Worm (Caenorhabditis elegans) whole organism, L1 larva: Measurements from ENCODE around the gene hog-1.
A peak's percentile ranks its signal among the peaks of the same experiment; 100 is the strongest.

Experiments
- ama-1 ChIP-seq: fragments of 150-350 bp; optimal IDR thresholded peaks from 2 replicates; lab custom pipeline; 2014
- blmp-1 ChIP-seq: fragments of 150-350 bp; optimal IDR thresholded peaks from 2 replicates; lab custom pipeline; 2014; ENCODE audit warnings: missing biosample characterization, missing genetic modification characterization
- ceh-88 ChIP-seq: fragments of 200-800 bp; sonication (Bioruptor generic); IDR thresholded peaks from 2 replicates; pipeline ENCODE4 v1.3.6; 2022; ENCODE audit warnings: missing genetic modification characterization, missing compliant biosample characterization
- efl-1 ChIP-seq, 4 experiments: fragments of 150-350 bp; optimal IDR thresholded peaks in 3 of 4; peaks in 1 of 4; 1 replicate in 1 of 4; 2 replicates in 3 of 4; lab custom pipeline; 2014; ENCODE audit warnings: missing biosample characterization in 2 of 4, missing genetic modification characterization in 2 of 4, missing genetic modification reagents in 2 of 4
- elt-2 ChIP-seq: sonication (generic microtip); optimal IDR thresholded peaks from 2 replicates; lab custom pipeline; 2016; ENCODE audit warnings: missing genetic modification characterization, mild to moderate bottlenecking, inconsistent platforms, missing compliant biosample characterization, missing genetic modification reagents
- elt-3 ChIP-seq, 6 experiments: fragments of 150-350 bp in 1 of 6; sonication (generic microtip); optimal IDR thresholded peaks; 2 replicates each; lab custom pipeline; 2017 to 2018; ENCODE audit warnings: missing biosample characterization in 6 of 6, missing genetic modification characterization in 6 of 6, inconsistent platforms in 1 of 6
- fkh-10 ChIP-seq: sonication (generic microtip); optimal IDR thresholded peaks from 2 replicates; lab custom pipeline; 2017; ENCODE audit warnings: missing biosample characterization, missing genetic modification reagents, missing genetic modification characterization
- fkh-4 ChIP-seq: sonication (generic microtip); optimal IDR thresholded peaks from 2 replicates; lab custom pipeline; 2016; ENCODE audit warnings: missing compliant biosample characterization, missing genetic modification characterization, borderline replicate concordance
- grh-1 ChIP-seq: fragments of 200-800 bp; sonication (Bioruptor generic); IDR thresholded peaks from 2 replicates; pipeline ENCODE4 v1.3.6; 2022; ENCODE audit warnings: missing genetic modification reagents, missing genetic modification characterization, missing compliant biosample characterization
- hlh-4 ChIP-seq: sonication (generic microtip); optimal IDR thresholded peaks from 2 replicates; lab custom pipeline; 2016; ENCODE audit warnings: mild to moderate bottlenecking, missing genetic modification characterization, missing compliant biosample characterization
- jun-1 ChIP-seq: fragments of 150-350 bp; optimal IDR thresholded peaks from 2 replicates; lab custom pipeline; 2014; ENCODE audit warnings: missing biosample characterization, missing genetic modification reagents, missing genetic modification characterization
- lin-13 ChIP-seq: fragments of 150-350 bp; optimal IDR thresholded peaks from 2 replicates; lab custom pipeline; 2014; ENCODE audit warnings: missing biosample characterization, missing genetic modification reagents, missing genetic modification characterization
- lin-14 ChIP-seq: fragments of 200-800 bp; sonication (Bioruptor generic); optimal IDR thresholded peaks from 2 replicates; lab custom pipeline; 2018; ENCODE audit warnings: mild to moderate bottlenecking, missing genetic modification characterization, moderate library complexity, missing compliant biosample characterization
- lin-35 ChIP-seq, 2 experiments: fragments of 150-350 bp; optimal IDR thresholded peaks; 2 replicates each; lab custom pipeline; 2014; ENCODE audit warnings: missing biosample characterization in 2 of 2, missing genetic modification characterization in 2 of 2, missing genetic modification reagents in 2 of 2
- lin-39 ChIP-seq: fragments of 150-350 bp; optimal IDR thresholded peaks from 2 replicates; lab custom pipeline; 2014; ENCODE audit warnings: missing biosample characterization, missing genetic modification reagents, missing genetic modification characterization
- lir-3 ChIP-seq: sonication (generic microtip); optimal IDR thresholded peaks from 2 replicates; lab custom pipeline; 2016; ENCODE audit warnings: mild to moderate bottlenecking, missing genetic modification characterization, moderate library complexity, missing compliant biosample characterization; ENCODE audit not compliant: poor library complexity
- lsy-2 ChIP-seq, 2 experiments: fragments of 150-350 bp; optimal IDR thresholded peaks; 2 replicates each; lab custom pipeline; 2014; ENCODE audit warnings: missing biosample characterization in 2 of 2, missing genetic modification characterization in 2 of 2
- nhr-12 ChIP-seq: sonication (generic microtip); optimal IDR thresholded peaks from 2 replicates; lab custom pipeline; 2017; ENCODE audit warnings: missing biosample characterization, missing genetic modification characterization
- nhr-19 ChIP-seq: fragments of 200-800 bp; sonication (Bioruptor generic); conservative IDR thresholded peaks from 2 replicates; pipeline ENCODE4 v1.3.6; 2022; ENCODE audit warnings: missing genetic modification characterization, missing compliant biosample characterization
- nhr-20 ChIP-seq: sonication (generic microtip); optimal IDR thresholded peaks from 2 replicates; lab custom pipeline; 2016; ENCODE audit warnings: mild to moderate bottlenecking, missing genetic modification characterization, missing compliant biosample characterization
- nhr-71 ChIP-seq: sonication (generic microtip); optimal IDR thresholded peaks from 2 replicates; lab custom pipeline; 2016; ENCODE audit warnings: mild to moderate bottlenecking, missing genetic modification characterization, moderate library complexity, missing compliant biosample characterization
- nhr-85 ChIP-seq: sonication (generic microtip); peaks from one replicate; lab custom pipeline; 2016; ENCODE audit warnings: missing genetic modification characterization, inconsistent platforms, missing compliant biosample characterization
- pax-3 ChIP-seq: fragments of 200-800 bp; sonication (Bioruptor generic); optimal IDR thresholded peaks from 2 replicates; lab custom pipeline; 2018; ENCODE audit warnings: mild to moderate bottlenecking, missing genetic modification characterization, moderate library complexity, missing compliant biosample characterization
- pqm-1 ChIP-seq: sonication (generic microtip); optimal IDR thresholded peaks from 3 replicates; lab custom pipeline; 2017; ENCODE audit warnings: missing biosample characterization, missing genetic modification characterization
- rnt-1 ChIP-seq: sonication (generic microtip); optimal IDR thresholded peaks from 2 replicates; lab custom pipeline; 2016; ENCODE audit warnings: mild to moderate bottlenecking, missing genetic modification characterization, moderate library complexity, missing compliant biosample characterization
- snu-23 ChIP-seq: sonication (generic microtip); optimal IDR thresholded peaks from 2 replicates; lab custom pipeline; 2016; ENCODE audit warnings: missing genetic modification characterization, missing compliant biosample characterization
- sox-4 ChIP-seq: sonication (generic microtip); optimal IDR thresholded peaks from 2 replicates; lab custom pipeline; 2016; ENCODE audit warnings: missing genetic modification characterization, missing compliant biosample characterization
- sup-37 ChIP-seq: fragments of 200-800 bp; sonication (Bioruptor generic); optimal IDR thresholded peaks from 2 replicates; lab custom pipeline; 2018; ENCODE audit warnings: mild to moderate bottlenecking, missing genetic modification characterization, missing compliant biosample characterization
- unc-30 ChIP-seq: sonication (generic microtip); optimal IDR thresholded peaks from 2 replicates; lab custom pipeline; 2017; ENCODE audit warnings: missing biosample characterization, missing genetic modification characterization
- ztf-4 ChIP-seq: fragments of 150-350 bp; optimal IDR thresholded peaks from 2 replicates; lab custom pipeline; 2014; ENCODE audit warnings: missing biosample characterization, missing genetic modification characterization

Gene hog-1

DNA sequence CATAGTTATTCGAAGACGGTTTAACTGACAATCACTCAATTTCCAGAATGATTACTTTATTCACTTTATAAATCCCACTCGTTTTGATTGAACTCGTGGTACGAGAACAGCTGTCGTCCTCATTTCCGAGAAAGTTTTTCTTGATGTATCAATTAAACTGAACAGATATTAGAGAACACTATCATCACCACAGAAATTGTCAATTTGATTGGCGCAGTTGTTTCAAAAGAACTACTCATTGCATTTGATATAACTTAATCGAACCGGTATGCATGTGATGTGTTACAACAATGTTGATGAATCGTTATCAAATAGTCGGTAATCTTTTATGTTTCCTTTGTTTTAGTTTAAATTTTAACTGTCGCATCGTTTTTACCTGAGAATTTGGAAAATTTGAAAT, 17.0 kb downstream of the hog-1 start:
- TF ChIP-seq ztf-4 (tag; lab: Kevin White, UChicago) (peak; percentile 43), elt-3 (tag; optimal IDR thresholded peaks at IDR 0.05; lab: Kevin White, UChicago) (peak in 1 of 6 experiments; percentile 64), nhr-12 (tag; lab: Kevin White, UChicago) (no peak), efl-1 (optimal IDR thresholded peaks at IDR 0.05; lab: Kevin White, UChicago) (no peak), efl-1 (GFP tag; optimal IDR thresholded peaks at IDR 0.05 in 1 of 2; lab: Kevin White, UChicago) (no peak), nhr-71 (peak; percentile 79), blmp-1 (peak; percentile 37), lin-13 (GFP tag; lab: Kevin White, UChicago) (peak; percentile 18), nhr-19 (GFP tag; lab: Robert Waterston, UW) (peak; percentile 40), lin-14 (peak; percentile 86), snu-23 (GFP tag; lab: Kevin White, UChicago) (peak; percentile 49), fkh-10 (GFP tag; lab: Kevin White, UChicago) (no peak), elt-2 (tag; lab: Kevin White, UChicago) (no peak), hlh-4 (tag; lab: Kevin White, UChicago) (peak; percentile 43), ama-1 (lab: Kevin White, UChicago) (no peak), sup-37 (no peak), rnt-1 (tag; lab: Kevin White, UChicago) (peak; percentile 44), lir-3 (tag; lab: Kevin White, UChicago) (peak; percentile 12), lin-35 (GFP tag; optimal IDR thresholded peaks at IDR 0.05; lab: Kevin White, UChicago) (peak in 1 of 2 experiments; percentile 47), nhr-20 (peak; percentile 40), lsy-2 (tag; optimal IDR thresholded peaks at IDR 0.05; lab: Kevin White, UChicago) (peak in 1 of 2 experiments; percentile 28), lin-39 (tag; lab: Kevin White, UChicago) (peak; percentile 6), nhr-85 (tag; lab: Kevin White, UChicago) (peak; percentile 56)

DNA sequence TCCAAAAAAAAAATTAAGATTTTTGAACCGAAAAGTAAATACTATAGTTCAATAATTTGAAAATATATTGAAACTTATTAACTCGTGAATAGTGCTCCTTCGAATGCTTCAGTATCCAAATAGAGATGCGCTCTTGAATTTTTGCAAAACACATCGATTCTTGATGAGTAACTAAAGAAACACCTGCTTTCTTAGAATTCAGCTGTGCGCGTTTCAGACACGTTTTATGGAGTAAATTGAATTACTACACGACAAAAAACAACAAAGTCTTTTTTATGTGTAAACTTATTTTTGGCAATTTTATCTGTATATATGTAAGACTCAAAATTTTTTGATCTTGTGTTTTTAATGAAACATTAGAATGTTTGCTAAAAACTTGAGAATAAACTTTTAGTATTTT, 17.5 kb downstream of the hog-1 start:
- TF ChIP-seq sox-4 (tag; lab: Kevin White, UChicago) (no peak), hlh-4 (tag; lab: Kevin White, UChicago) (peak; percentile 95), lin-14 (no peak), jun-1 (tag; lab: Kevin White, UChicago) (no peak)

DNA sequence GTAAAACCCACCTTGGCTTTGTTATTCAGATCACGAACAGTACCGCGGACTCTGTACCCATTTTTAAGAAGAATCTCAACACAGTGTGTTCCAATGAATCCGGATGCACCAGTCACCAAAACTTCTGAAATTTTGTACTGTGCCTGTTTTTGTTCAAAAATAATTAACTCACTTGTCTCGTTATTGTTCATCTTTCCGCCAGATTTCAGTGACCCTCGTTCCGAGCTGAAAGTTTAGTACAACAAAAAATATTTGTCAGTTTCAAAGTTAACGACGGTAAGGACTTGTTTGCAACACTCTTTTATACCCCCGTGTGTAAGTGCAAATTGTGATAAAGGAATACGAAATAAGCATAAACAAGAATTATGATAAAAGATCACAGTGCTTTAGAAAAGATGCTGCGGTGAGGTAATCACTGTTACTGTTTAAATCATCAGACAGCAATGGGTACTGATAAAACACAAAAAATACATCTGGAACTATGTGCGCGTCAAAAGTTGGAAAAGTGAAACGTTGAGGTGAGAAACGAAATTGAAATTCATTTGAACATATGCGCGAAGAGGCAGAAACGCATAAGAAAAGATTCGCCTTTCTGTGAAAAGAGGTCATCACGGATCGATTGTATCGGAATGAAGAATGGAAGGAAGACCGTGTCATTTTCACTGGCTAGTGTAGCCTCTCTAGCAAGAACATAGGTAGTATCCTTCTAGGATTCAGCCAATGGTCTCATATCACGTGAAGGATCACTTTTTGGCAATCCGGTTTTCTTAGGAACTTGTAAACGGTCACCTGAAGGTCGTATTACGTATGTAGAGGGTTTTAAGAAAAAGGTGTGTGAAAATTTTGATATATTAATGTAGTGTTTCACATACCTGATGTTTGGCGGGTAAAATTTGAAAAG, 19.2 kb downstream of the hog-1 start, which contains the start of gene F13D11.4:
Gene F13D11.4, minus strand, starts transcription at position 225 of the 901 bp plus-strand sequence.
- TF ChIP-seq grh-1 (GFP tag; lab: Robert Waterston, UW) (peak; percentile 43; the same call in 1 of the 2 replicates), pax-3 (tag; lab: Kevin White, UChicago) (no peak), ceh-88 (no peak), nhr-71 (peak; percentile 23), jun-1 (tag; lab: Kevin White, UChicago) (no peak), efl-1 (optimal IDR thresholded peaks at IDR 0.05; lab: Kevin White, UChicago) (no peak), efl-1 (GFP tag; optimal IDR thresholded peaks at IDR 0.05 in 1 of 2; lab: Kevin White, UChicago) (peak in 1 of 2 experiments; percentile 61), lin-14 (peak; percentile 38), elt-2 (tag; lab: Kevin White, UChicago) (peak; percentile 86), nhr-85 (tag; lab: Kevin White, UChicago) (peak; percentile 89), snu-23 (GFP tag; lab: Kevin White, UChicago) (peak; percentile 14), blmp-1 (peak; percentile 98), lsy-2 (tag; optimal IDR thresholded peaks at IDR 0.05; lab: Kevin White, UChicago) (peak in 1 of 2 experiments; percentile 50), elt-3 (tag; optimal IDR thresholded peaks at IDR 0.05; lab: Kevin White, UChicago) (peak in 2 of 6 experiments; percentile 21 to 43), nhr-20 (peak; percentile 9)

DNA sequence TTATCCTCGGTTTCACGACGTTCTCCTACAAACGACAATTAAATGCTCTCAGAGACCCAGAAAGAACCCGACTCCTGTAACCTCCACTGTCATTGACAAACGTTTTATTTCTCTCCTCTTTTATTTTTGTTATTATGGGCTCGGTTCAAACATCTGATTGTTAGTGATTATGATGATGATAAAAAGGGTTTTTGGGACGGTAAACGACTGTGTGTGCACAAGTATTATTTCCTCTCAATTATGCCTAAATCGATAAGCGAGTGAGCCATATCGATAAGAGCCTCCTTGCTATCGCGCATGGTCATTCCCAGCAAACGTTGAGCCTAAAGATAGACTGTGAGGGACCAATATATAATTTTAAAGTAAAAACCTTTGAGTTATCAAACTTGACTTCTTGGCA, 22.2 kb downstream of the hog-1 start:
- TF ChIP-seq elt-2 (tag; lab: Kevin White, UChicago) (peak; percentile 41), unc-30 (no peak), pqm-1 (peak; percentile 36)
- TF ChIP-seq, all 84 proteins: peak for 2

DNA sequence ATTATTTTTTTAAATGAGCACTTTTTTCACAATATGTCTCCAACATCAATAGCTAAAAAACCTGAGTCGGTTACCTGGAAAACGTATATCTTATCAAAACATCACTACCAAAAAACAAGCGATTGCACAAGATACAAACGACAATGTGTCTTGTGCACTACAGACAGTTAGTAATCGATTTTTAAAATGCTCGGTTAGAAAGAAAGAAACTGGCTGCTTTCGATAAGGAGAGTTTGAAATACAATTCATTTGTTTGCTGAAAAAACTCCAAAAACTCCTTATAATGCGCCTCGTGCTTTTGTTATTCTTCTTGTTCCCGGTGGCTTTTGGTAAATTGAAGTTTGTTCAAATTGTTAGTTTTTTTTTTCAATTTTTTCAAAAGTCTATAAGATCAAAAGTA, 24.9 kb downstream of the hog-1 start, which contains the start of gene acp-5:
Gene acp-5, plus strand, starts transcription at position 261 of the 400 bp plus-strand sequence.
- TF ChIP-seq sox-4 (tag; lab: Kevin White, UChicago) (no peak), elt-2 (tag; lab: Kevin White, UChicago) (peak; percentile 48), fkh-4 (no peak), efl-1 (optimal IDR thresholded peaks at IDR 0.05; lab: Kevin White, UChicago) (no peak), efl-1 (GFP tag; optimal IDR thresholded peaks at IDR 0.05 in 1 of 2; lab: Kevin White, UChicago) (peak in 1 of 2 experiments; percentile 90)
